Fruit fly (Drosophila melanogaster): Measurements from ENCODE around the gene mas.

dm6 chr3L:4167353-4167842, at the start of gene mas:
- no peak for TF ChIP-seq CTCF (optimal IDR thresholded peaks at IDR 0.05)
- no peak for TF ChIP-seq CG8478 (optimal IDR thresholded peaks at IDR 0.05)
